Worm (Caenorhabditis elegans): ENCODE measurements around the gene hdl-2.

Gene hdl-2

DNA sequence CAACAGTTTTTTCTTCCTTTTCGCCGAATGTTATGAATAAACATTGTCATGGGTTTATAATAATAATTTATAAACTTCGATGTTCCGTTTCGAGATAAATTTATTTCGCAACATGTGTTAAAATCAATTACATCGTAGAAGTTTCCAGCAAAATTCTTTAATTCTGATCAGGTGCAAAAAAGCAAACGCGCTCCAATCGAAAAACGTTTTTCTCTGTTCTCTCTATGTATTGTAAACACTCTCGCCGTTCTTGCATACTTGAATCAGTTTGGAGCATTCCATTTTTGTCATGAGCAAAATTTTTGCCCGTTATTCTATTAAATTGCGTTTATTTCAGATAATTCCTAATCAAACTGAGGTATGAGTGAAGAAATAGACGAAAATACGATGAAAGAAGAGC, 19.8 kb downstream of the hdl-2 start, which contains the start of gene rad-54.L2:
rad-54.L2 (plus strand) TSS at position 332 of the 400 bp plus-strand sequence.
- TF ChIP-seq hmg-11 (tag; optimal IDR thresholded peaks at IDR 0.05), result peak; percentile 22
- TF ChIP-seq pqm-1 (tag; optimal IDR thresholded peaks at IDR 0.05), result peak; percentile 46
- no peak for TF ChIP-seq skn-1 (tag; optimal IDR thresholded peaks at IDR 0.05)
- TF ChIP-seq pha-4 (tag; optimal IDR thresholded peaks at IDR 0.05), result peak; percentile 99
- TF ChIP-seq lin-39 (tag; optimal IDR thresholded peaks at IDR 0.05), result peak; percentile 28
- TF ChIP-seq nfya-1 (tag; optimal IDR thresholded peaks at IDR 0.05; ENCODE audit: insufficient read depth), result peak; percentile 74
- peak; percentile 71 for TF ChIP-seq nhr-25 (tag; optimal IDR thresholded peaks at IDR 0.05)
- TF ChIP-seq elt-2 (tag; optimal IDR thresholded peaks at IDR 0.05), result peak; percentile 60
- peak; percentile 6 for TF ChIP-seq nhr-11 (tag; optimal IDR thresholded peaks at IDR 0.05)
- peak; percentile 20 for TF ChIP-seq ama-1 (optimal IDR thresholded peaks at IDR 0.05)
- peak; percentile 54 for TF ChIP-seq ceh-28 (tag; optimal IDR thresholded peaks at IDR 0.05)
- TF ChIP-seq egl-5 (tag; optimal IDR thresholded peaks at IDR 0.05), result peak; percentile 69
- no peak for TF ChIP-seq sea-2 (GFP tag; optimal IDR thresholded peaks at IDR 0.05)
- TF ChIP-seq ztf-4 (tag; optimal IDR thresholded peaks at IDR 0.05), result peak; percentile 57
- TF ChIP-seq jun-1 (tag; optimal IDR thresholded peaks at IDR 0.05), result peak; percentile 26
- TF ChIP-seq ceh-9 (tag; optimal IDR thresholded peaks at IDR 0.05), result no peak
- peak; percentile 72 for TF ChIP-seq lin-15B (tag; optimal IDR thresholded peaks at IDR 0.05)
- peak; percentile 18 for TF ChIP-seq nhr-23 (tag; optimal IDR thresholded peaks at IDR 0.05)
- no peak for TF ChIP-seq unc-62 (GFP tag; optimal IDR thresholded peaks at IDR 0.05)
- TF ChIP-seq nhr-67 (tag; optimal IDR thresholded peaks at IDR 0.05), result no peak

DNA sequence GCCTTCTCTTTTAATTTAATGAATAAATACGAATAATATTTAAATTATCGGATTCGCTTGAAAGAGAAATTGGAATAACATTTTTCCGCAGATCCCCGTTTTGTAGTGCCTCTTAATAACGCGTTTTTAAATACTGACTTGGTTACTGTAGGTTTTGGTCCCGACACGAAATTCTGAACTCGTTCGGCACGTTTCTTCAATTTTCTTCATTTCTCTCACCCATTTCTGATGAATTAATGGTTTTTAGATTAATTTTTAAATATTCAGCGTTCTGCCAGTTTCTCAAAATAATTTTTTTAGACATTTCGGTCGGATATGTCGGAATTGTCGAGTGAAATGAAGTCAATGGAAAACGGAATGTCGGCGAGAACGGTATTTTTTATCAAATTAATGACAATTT, 27.4 kb downstream of the hdl-2 start, which contains the start of gene C27B7.5:
C27B7.5 (plus strand) TSS at position 301 of the 400 bp plus-strand sequence.
- TF ChIP-seq elt-2 (tag; optimal IDR thresholded peaks at IDR 0.05) (peak; percentile 12), egl-27 (tag; optimal IDR thresholded peaks at IDR 0.05) (no peak)

ce11 chrIV:8906164-8906563, 32.2 kb downstream of the hdl-2 start, which contains the start of gene C27B7.6:
Gene C27B7.6 (minus strand): TSS chrIV:8906345.
- no peak for TF ChIP-seq unc-62 (GFP tag; optimal IDR thresholded peaks at IDR 0.05)
- TF ChIP-seq unc-39 (tag; optimal IDR thresholded peaks at IDR 0.05), result no peak
- TF ChIP-seq nhr-76 (tag; optimal IDR thresholded peaks at IDR 0.05), result no peak
- TF ChIP-seq jun-1 (tag; optimal IDR thresholded peaks at IDR 0.05), result no peak
- no peak for TF ChIP-seq fkh-2 (tag; optimal IDR thresholded peaks at IDR 0.05)
- no peak for TF ChIP-seq mdl-1 (tag; optimal IDR thresholded peaks at IDR 0.05)
- TF ChIP-seq fkh-10 (GFP tag; optimal IDR thresholded peaks at IDR 0.05), result no peak
- TF ChIP-seq skn-1 (tag; optimal IDR thresholded peaks at IDR 0.05), result no peak
- TF ChIP-seq pha-4 (tag; optimal IDR thresholded peaks at IDR 0.05), result no peak
- TF ChIP-seq nhr-28 (tag; optimal IDR thresholded peaks at IDR 0.05), result no peak
- no peak for TF ChIP-seq lin-39 (tag; optimal IDR thresholded peaks at IDR 0.05)
- no peak for TF ChIP-seq ceh-16 (tag; optimal IDR thresholded peaks at IDR 0.05)
- TF ChIP-seq snpc-4 (tag; optimal IDR thresholded peaks at IDR 0.05), result no peak
- TF ChIP-seq elt-1 (tag; optimal IDR thresholded peaks at IDR 0.05), result no peak
- TF ChIP-seq zag-1 (tag; optimal IDR thresholded peaks at IDR 0.05), result no peak
- TF ChIP-seq lsy-12 (tag; optimal IDR thresholded peaks at IDR 0.05), result no peak
- no peak for TF ChIP-seq ceh-9 (tag; optimal IDR thresholded peaks at IDR 0.05)
- TF ChIP-seq sea-2 (GFP tag; optimal IDR thresholded peaks at IDR 0.05), result no peak
- no peak for TF ChIP-seq nhr-43 (tag; optimal IDR thresholded peaks at IDR 0.05; ENCODE audit: poor library complexity, severe bottlenecking)

DNA sequence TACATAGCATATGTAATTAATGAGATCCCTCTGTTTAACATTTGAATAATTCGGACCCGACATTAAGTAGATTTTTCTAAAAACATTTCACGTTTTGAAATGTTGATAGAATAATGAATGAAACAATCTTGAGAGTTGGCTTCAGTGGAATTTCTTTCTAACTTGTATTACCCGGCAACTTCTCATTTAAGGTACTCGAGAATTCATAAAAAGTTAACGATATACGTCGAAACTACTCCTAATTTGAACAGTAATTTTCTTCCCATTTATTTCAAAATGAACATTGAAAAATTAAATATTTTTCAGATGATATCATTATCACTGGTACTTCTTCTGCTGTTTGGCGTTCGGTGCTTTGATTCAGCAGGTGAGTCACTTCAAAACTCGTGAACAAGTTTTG, 32.8 kb downstream of the hdl-2 start, which contains the start of gene C27B7.7:
C27B7.7 (plus strand) TSS at position 301 of the 400 bp plus-strand sequence.
- TF ChIP-seq aly-2 (tag; optimal IDR thresholded peaks at IDR 0.05) (no peak), lin-15B (tag; optimal IDR thresholded peaks at IDR 0.05) (no peak), sea-2 (GFP tag; optimal IDR thresholded peaks at IDR 0.05) (no peak), nhr-12 (tag; optimal IDR thresholded peaks at IDR 0.05) (no peak), nhr-28 (tag; optimal IDR thresholded peaks at IDR 0.05) (no peak), mdl-1 (tag; optimal IDR thresholded peaks at IDR 0.05) (no peak), egl-27 (tag; optimal IDR thresholded peaks at IDR 0.05) (no peak), nhr-43 (tag; optimal IDR thresholded peaks at IDR 0.05; ENCODE audit: poor library complexity, severe bottlenecking) (no peak), elt-2 (tag; optimal IDR thresholded peaks at IDR 0.05) (no peak), R02D3.7 (tag; optimal IDR thresholded peaks at IDR 0.05) (no peak), pqm-1 (tag; optimal IDR thresholded peaks at IDR 0.05) (no peak), egl-5 (tag; optimal IDR thresholded peaks at IDR 0.05) (no peak), nhr-67 (tag; optimal IDR thresholded peaks at IDR 0.05) (no peak)
